Worm (Caenorhabditis elegans) whole organism, L2 larva: ENCODE results near the gene clec-167.

Source experiments
- fos-1 ChIP-seq: fragments of 150-350 bp; optimal IDR thresholded peaks from 2 replicates; lab custom pipeline; 2014; ENCODE audit warnings: missing biosample characterization, missing genetic modification characterization
- snpc-4 ChIP-seq: fragments of 150-350 bp; optimal IDR thresholded peaks from 2 replicates; lab custom pipeline; 2014; ENCODE audit warnings: missing biosample characterization, missing genetic modification characterization
- unc-62 ChIP-seq: fragments of 150-350 bp; optimal IDR thresholded peaks from 2 replicates; lab custom pipeline; 2014; ENCODE audit warnings: missing biosample characterization, missing genetic modification reagents, missing genetic modification characterization

- TF ChIP-seq unc-62 (GFP tag; lab: Kevin White, UChicago) (no peak), fos-1 (peak; percentile 33), snpc-4 (tag; lab: Kevin White, UChicago) (no peak)
These were observed 19.1 kb upstream of the clec-167 start, which contains the start of gene C09E9.1 for ce11 chrIV:1274583-1274982.
